Fruit fly (Drosophila melanogaster) whole organism, embryonic: ENCODE data around the gene Nsf2.

Experiments used
- Bteb2 ChIP-seq: fragments of 200-800 bp; sonication (Bioruptor generic); optimal IDR thresholded peaks from 2 replicates; lab custom pipeline; 2016; ENCODE audit warnings: missing biosample characterization, missing genetic modification characterization
- CG10274 ChIP-seq: fragments of 200-800 bp; sonication (Bioruptor generic); optimal IDR thresholded peaks from 3 replicates; lab custom pipeline; 2017; ENCODE audit warnings: missing biosample characterization, mild to moderate bottlenecking, missing genetic modification characterization
- CG10979 ChIP-seq: fragments of 200-800 bp; sonication (Bioruptor generic); optimal IDR thresholded peaks from 2 replicates; lab custom pipeline; 2018; ENCODE audit warnings: missing biosample characterization, mild to moderate bottlenecking, missing genetic modification characterization, moderate library complexity
- CG11456 ChIP-seq: fragments of 200-800 bp; sonication (Bioruptor generic); IDR thresholded peaks from 3 replicates; pipeline ENCODE4 v1.3.6; 2022; ENCODE audit warnings: missing biosample characterization, missing genetic modification characterization
- CG12299 ChIP-seq: fragments of 200-800 bp; sonication (Bioruptor generic); optimal IDR thresholded peaks from 2 replicates; lab custom pipeline; 2018; ENCODE audit warnings: missing biosample characterization, mild to moderate bottlenecking, missing genetic modification characterization
- CG1233 ChIP-seq: fragments of 200-800 bp; sonication (Bioruptor generic); optimal IDR thresholded peaks from 4 replicates; lab custom pipeline; 2018; ENCODE audit warnings: missing biosample characterization, mild to moderate bottlenecking, missing genetic modification characterization
- CG12769 ChIP-seq: fragments of 200-800 bp; sonication (Bioruptor generic); optimal IDR thresholded peaks from 2 replicates; lab custom pipeline; 2019; ENCODE audit warnings: missing biosample characterization, mild to moderate bottlenecking, missing genetic modification characterization, moderate library complexity
- CG14014 ChIP-seq: fragments of 200-800 bp; sonication (Bioruptor generic); IDR thresholded peaks from 2 replicates; pipeline ENCODE4 v1.3.6; 2022; ENCODE audit warnings: missing biosample characterization, missing genetic modification characterization
- CG14710 ChIP-seq: fragments of 200-800 bp; sonication (Bioruptor generic); optimal IDR thresholded peaks from 3 replicates; lab custom pipeline; 2019; ENCODE audit warnings: missing biosample characterization, mild to moderate bottlenecking, missing genetic modification characterization, moderate library complexity
- CG15696 ChIP-seq: fragments of 200-800 bp; sonication (Bioruptor generic); optimal IDR thresholded peaks from 2 replicates; lab custom pipeline; 2019; ENCODE audit warnings: missing biosample characterization, mild to moderate bottlenecking, missing genetic modification characterization, moderate library complexity
- CG1602 ChIP-seq: fragments of 200-800 bp; sonication (Bioruptor generic); optimal IDR thresholded peaks from 3 replicates; lab custom pipeline; 2016; ENCODE audit warnings: missing biosample characterization, missing genetic modification characterization
- CG17568 ChIP-seq: fragments of 200-800 bp; sonication (Bioruptor generic); optimal IDR thresholded peaks from 2 replicates; lab custom pipeline; 2018; ENCODE audit warnings: missing biosample characterization, mild to moderate bottlenecking, missing genetic modification characterization, moderate library complexity
- CG18476 ChIP-seq: fragments of 200-800 bp; sonication (Bioruptor generic); optimal IDR thresholded peaks from 2 replicates; lab custom pipeline; 2016; ENCODE audit warnings: missing biosample characterization, mild to moderate bottlenecking, missing genetic modification characterization
- CG3065 ChIP-seq: fragments of 200-800 bp; sonication (Bioruptor generic); optimal IDR thresholded peaks from 2 replicates; lab custom pipeline; 2016; ENCODE audit warnings: missing biosample characterization, missing genetic modification characterization
- CG31224 ChIP-seq: fragments of 200-800 bp; sonication (Bioruptor generic); IDR thresholded peaks from 2 replicates; pipeline ENCODE4 v1.3.6; 2022; ENCODE audit warnings: missing biosample characterization, missing genetic modification characterization
- CG33213 ChIP-seq: fragments of 200-800 bp; sonication (Bioruptor generic); optimal IDR thresholded peaks from 3 replicates; lab custom pipeline; 2016; ENCODE audit warnings: missing biosample characterization, missing genetic modification characterization
- CG33557 ChIP-seq: fragments of 200-800 bp; sonication (Bioruptor generic); optimal IDR thresholded peaks from 2 replicates; lab custom pipeline; 2019; ENCODE audit warnings: missing biosample characterization, mild to moderate bottlenecking, missing genetic modification characterization, moderate library complexity
- CG3847 ChIP-seq: fragments of 200-800 bp; sonication (Bioruptor generic); IDR thresholded peaks from 2 replicates; pipeline ENCODE4 v1.3.6; 2022; ENCODE audit warnings: missing biosample characterization, missing genetic modification characterization
- CG4404 ChIP-seq: fragments of 200-800 bp; sonication (Bioruptor generic); IDR thresholded peaks from 2 replicates; pipeline ENCODE4 v1.3.6; 2022; ENCODE audit warnings: missing biosample characterization, missing genetic modification characterization
- CG4820 ChIP-seq: fragments of 200-800 bp; sonication (Bioruptor generic); optimal IDR thresholded peaks from 3 replicates; lab custom pipeline; 2016; ENCODE audit warnings: missing biosample characterization, missing genetic modification characterization
- CG6254 ChIP-seq: fragments of 200-800 bp; sonication (Bioruptor generic); optimal IDR thresholded peaks from 3 replicates; lab custom pipeline; 2017; ENCODE audit warnings: mild to moderate bottlenecking, missing biosample characterization, missing genetic modification reagents, missing genetic modification characterization
- CG8359 ChIP-seq: fragments of 200-800 bp; sonication (Bioruptor generic); optimal IDR thresholded peaks from 2 replicates; lab custom pipeline; 2017; ENCODE audit warnings: missing biosample characterization, mild to moderate bottlenecking, missing genetic modification characterization, borderline replicate concordance
- Dip3 ChIP-seq: fragments of 200-800 bp; sonication (Bioruptor generic); optimal IDR thresholded peaks from 3 replicates; lab custom pipeline; 2016; ENCODE audit warnings: missing biosample characterization, missing genetic modification characterization
- Eip74EF ChIP-seq, 2 experiments: fragments of 200-800 bp in 1 of 2; fragments of >200 bp in 1 of 2; sonication (Bioruptor generic) in 1 of 2; optimal IDR thresholded peaks; 2 replicates each; lab custom pipeline; 2017 to 2019; ENCODE audit warnings: missing biosample characterization in 2 of 2, missing genetic modification characterization in 2 of 2, mild to moderate bottlenecking in 1 of 2, moderate library complexity in 1 of 2
- Ets65A ChIP-seq: fragments of 200-800 bp; sonication (Bioruptor generic); peaks from one replicate; lab custom pipeline; 2016; ENCODE audit warnings: missing biosample characterization, missing genetic modification characterization
- Gsc ChIP-seq: fragments of 200-800 bp; sonication (Bioruptor generic); IDR thresholded peaks from 2 replicates; pipeline ENCODE4 v1.3.6; 2022; ENCODE audit warnings: missing biosample characterization, missing genetic modification characterization
- HLHmδ ChIP-seq: fragments of 200-800 bp; sonication (Bioruptor generic); optimal IDR thresholded peaks from 2 replicates; lab custom pipeline; 2018; ENCODE audit warnings: missing biosample characterization, mild to moderate bottlenecking, missing genetic modification characterization, moderate library complexity
- HmgD ChIP-seq: fragments of 200-800 bp; sonication (Bioruptor generic); optimal IDR thresholded peaks from 3 replicates; lab custom pipeline; 2016; ENCODE audit warnings: missing biosample characterization, missing genetic modification characterization
- HmgZ ChIP-seq: fragments of 200-800 bp; sonication (Bioruptor generic); optimal IDR thresholded peaks from 2 replicates; lab custom pipeline; 2018; ENCODE audit warnings: missing biosample characterization, mild to moderate bottlenecking, missing genetic modification characterization
- Hmx ChIP-seq: fragments of 200-800 bp; sonication (Bioruptor generic); optimal IDR thresholded peaks from 2 replicates; lab custom pipeline; 2016; ENCODE audit warnings: missing biosample characterization, missing genetic modification characterization
- Hr78 ChIP-seq, 2 experiments: fragments of 200-800 bp in 1 of 2; fragments of >200 bp in 1 of 2; sonication (Bioruptor generic) in 1 of 2; optimal IDR thresholded peaks; 2 replicates each; lab custom pipeline; 2017 to 2019; ENCODE audit warnings: missing biosample characterization in 2 of 2, missing genetic modification characterization in 2 of 2, mild to moderate bottlenecking in 1 of 2, moderate library complexity in 1 of 2
- NK7.1 ChIP-seq: fragments of 200-800 bp; sonication (Bioruptor generic); optimal IDR thresholded peaks from 3 replicates; lab custom pipeline; 2016; ENCODE audit warnings: missing biosample characterization, missing genetic modification characterization
- Side ChIP-seq: fragments of 200-800 bp; sonication (Bioruptor generic); optimal IDR thresholded peaks from 2 replicates; lab custom pipeline; 2016; ENCODE audit warnings: missing biosample characterization, missing genetic modification characterization
- Trl ChIP-seq, 3 experiments: fragments of >200 bp in 2 of 3; fragments of 200-800 bp in 1 of 3; sonication (Bioruptor generic) in 1 of 3; optimal IDR thresholded peaks; 2 replicates in 1 of 3; 3 replicates in 2 of 3; lab custom pipeline; 2016 to 2017; ENCODE audit warnings: missing biosample characterization in 1 of 3, missing genetic modification characterization in 1 of 3
- YL-1 ChIP-seq: fragments of 200-800 bp; sonication (Bioruptor generic); optimal IDR thresholded peaks from 3 replicates; lab custom pipeline; 2017; ENCODE audit warnings: missing biosample characterization, mild to moderate bottlenecking, missing genetic modification characterization
- ac ChIP-seq: fragments of 200-800 bp; sonication (Bioruptor generic); optimal IDR thresholded peaks from 3 replicates; lab custom pipeline; 2017; ENCODE audit warnings: missing biosample characterization, mild to moderate bottlenecking, missing genetic modification characterization
- bcd ChIP-seq: fragments of 200-800 bp; sonication (Bioruptor generic); optimal IDR thresholded peaks from 2 replicates; lab custom pipeline; 2017; ENCODE audit warnings: missing biosample characterization, mild to moderate bottlenecking, missing genetic modification characterization
- cas ChIP-seq: fragments of 200-800 bp; sonication (Bioruptor generic); IDR thresholded peaks from 2 replicates; pipeline ENCODE4 v1.3.6; 2022; ENCODE audit warnings: missing biosample characterization, missing genetic modification characterization
- croc ChIP-seq: fragments of 200-800 bp; sonication (Bioruptor generic); conservative IDR thresholded peaks from 3 replicates; pipeline ENCODE4 v1.3.6; 2022; ENCODE audit warnings: missing biosample characterization, missing genetic modification characterization
- crp ChIP-seq, 2 experiments: fragments of 200-800 bp; sonication (Bioruptor generic); optimal IDR thresholded peaks; 2 replicates in 1 of 2; 3 replicates in 1 of 2; lab custom pipeline; 2017; ENCODE audit warnings: missing biosample characterization in 2 of 2, missing genetic modification characterization in 2 of 2, mild to moderate bottlenecking in 1 of 2, moderate library complexity in 1 of 2
- fd3F ChIP-seq: fragments of 200-800 bp; sonication (Bioruptor generic); optimal IDR thresholded peaks from 2 replicates; lab custom pipeline; 2018; ENCODE audit warnings: missing biosample characterization, mild to moderate bottlenecking, missing genetic modification characterization, moderate library complexity
- hth ChIP-seq: fragments of >200 bp; optimal IDR thresholded peaks from 2 replicates; lab custom pipeline; 2017; ENCODE audit warnings: inconsistent platforms
- insv ChIP-seq, 2 experiments: fragments of 200-800 bp; sonication (Bioruptor generic); optimal IDR thresholded peaks; 3 replicates each; lab custom pipeline; 2016 to 2018; ENCODE audit warnings: missing biosample characterization in 2 of 2, missing genetic modification characterization in 2 of 2
- pho ChIP-seq: fragments of 200-800 bp; sonication (Bioruptor generic); optimal IDR thresholded peaks from 2 replicates; lab custom pipeline; 2016; ENCODE audit warnings: missing biosample characterization, missing genetic modification characterization
- sqz ChIP-seq: fragments of 200-800 bp; sonication (Bioruptor generic); optimal IDR thresholded peaks from 3 replicates; lab custom pipeline; 2018; ENCODE audit warnings: missing biosample characterization, mild to moderate bottlenecking, missing genetic modification characterization
- trh ChIP-seq: fragments of 200-800 bp; sonication (Bioruptor generic); optimal IDR thresholded peaks from 2 replicates; lab custom pipeline; 2016; ENCODE audit warnings: missing biosample characterization, missing genetic modification characterization
- tup ChIP-seq: fragments of 200-800 bp; sonication (Bioruptor generic); optimal IDR thresholded peaks from 2 replicates; lab custom pipeline; 2016; ENCODE audit warnings: missing biosample characterization, mild to moderate bottlenecking, missing genetic modification characterization, moderate library complexity
- wek ChIP-seq: fragments of 200-800 bp; sonication (Bioruptor generic); optimal IDR thresholded peaks from 3 replicates; lab custom pipeline; 2018; ENCODE audit warnings: missing biosample characterization, mild to moderate bottlenecking, missing genetic modification characterization, moderate library complexity

The Nsf2 gene

DNA sequence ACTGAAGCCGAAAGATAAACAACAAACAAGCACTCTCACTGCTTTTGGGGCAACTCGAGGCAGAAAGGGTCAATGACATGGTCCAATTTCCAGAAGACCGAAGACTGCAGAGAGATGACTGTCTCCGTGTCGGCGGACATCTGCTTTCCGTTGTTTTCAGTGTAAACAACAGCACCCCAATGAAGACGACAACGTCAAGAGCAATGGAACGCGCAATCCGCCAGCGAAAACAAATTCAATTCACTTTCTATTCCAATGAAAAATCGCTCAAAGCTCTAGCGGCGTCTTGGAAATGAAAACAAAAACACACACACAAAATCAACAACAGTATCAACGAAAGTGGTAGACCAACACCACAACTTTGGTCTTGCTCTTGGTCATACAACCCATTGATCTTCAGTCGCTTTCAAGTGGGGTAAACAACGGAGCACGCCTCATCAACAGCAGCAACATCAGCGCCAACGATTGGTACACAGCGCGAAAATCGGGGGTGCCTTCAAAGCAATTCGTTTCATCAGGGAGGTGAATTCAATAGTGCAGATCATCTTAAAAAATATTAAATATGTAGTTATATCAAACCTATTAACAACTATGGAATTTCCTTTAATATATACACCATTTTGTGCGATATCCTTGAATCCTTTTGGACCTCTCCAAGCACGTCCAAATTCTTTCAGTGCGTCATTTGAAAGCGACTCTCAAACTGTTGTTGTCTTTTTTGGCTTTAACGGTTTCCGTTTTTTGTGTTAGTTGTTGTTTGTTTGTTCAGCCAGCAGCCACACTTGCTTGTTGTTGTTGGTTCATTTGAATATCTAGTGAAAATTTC lies 20.1 kb downstream of the Nsf2 start (continued):
- TF ChIP-seq CG12299 (no peak), Ets65A (GFP tag; lab: Kevin White, UChicago) (peak; percentile 16), bcd (GFP tag; lab: Kevin White, UChicago) (peak; percentile 33), CG1233 (GFP tag; lab: Kevin White, UChicago) (peak; percentile 4), ac (GFP tag; lab: Kevin White, UChicago) (no peak), HmgZ (tag; lab: Kevin White, UChicago) (no peak), CG3065 (GFP tag; lab: Kevin White, UChicago) (no peak), Gsc (GFP tag; lab: Robert Waterston, UW) (no peak), CG12769 (tag; lab: Kevin White, UChicago) (no peak), hth (lab: Kevin White, UChicago) (no peak), trh (no peak), croc (peak; percentile 83), Hmx (no peak), CG33557 (GFP tag; lab: Kevin White, UChicago) (peak; percentile 61), CG11456 (GFP tag; lab: Robert Waterston, UW) (0 out of 3 replicates have a peak, but pooled peaks have one; percentile 16), CG17568 (no peak), Side (GFP tag; lab: Kevin White, UChicago) (peak; percentile 22), NK7.1 (no peak), Hr78 (GFP tag; optimal IDR thresholded peaks at IDR 0.05; lab: Kevin White, UChicago) (peak in 1 of 2 experiments; percentile 52), CG14014 (no peak), crp (GFP tag; optimal IDR thresholded peaks at IDR 0.05; lab: Kevin White, UChicago) (peak in 1 of 2 experiments; percentile 9), insv (GFP tag; optimal IDR thresholded peaks at IDR 0.05; lab: Kevin White, UChicago) (no peak), CG4820 (GFP tag; lab: Kevin White, UChicago) (peak; percentile 59), Dip3 (no peak), wek (GFP tag; lab: Kevin White, UChicago) (peak; percentile 8), CG6254 (GFP tag; lab: Kevin White, UChicago) (peak; percentile 42), CG18476 (GFP tag; lab: Kevin White, UChicago) (peak; percentile 23), Trl (optimal IDR thresholded peaks at IDR 0.05; lab: Kevin White, UChicago) (no peak), Trl (GFP tag; optimal IDR thresholded peaks at IDR 0.05; lab: Kevin White, UChicago) (peak; percentile 8), CG1602 (peak; percentile 29), CG10979 (tag; lab: Kevin White, UChicago) (peak; percentile 82), HLHmδ (GFP tag; lab: Kevin White, UChicago) (no peak), CG4404 (GFP tag; lab: Robert Waterston, UW) (peak; percentile 14; the same call in 1 of the 2 replicates), CG8359 (GFP tag; lab: Kevin White, UChicago) (no peak), sqz (peak; percentile 33), Eip74EF (GFP tag; optimal IDR thresholded peaks at IDR 0.05; lab: Kevin White, UChicago) (peak in 1 of 2 experiments; percentile 80), CG10274 (no peak), CG31224 (GFP tag; lab: Robert Waterston, UW) (no peak), Bteb2 (GFP tag; lab: Kevin White, UChicago) (no peak), tup (GFP tag; lab: Kevin White, UChicago) (no peak), CG15696 (tag; lab: Kevin White, UChicago) (no peak), fd3F (GFP tag; lab: Kevin White, UChicago) (no peak), pho (no peak), YL-1 (GFP tag; lab: Kevin White, UChicago) (no peak), CG33213 (no peak), CG14710 (tag; lab: Kevin White, UChicago) (peak; percentile 54), HmgD (no peak), cas (GFP tag; lab: Robert Waterston, UW) (no peak), CG3847 (GFP tag; lab: Robert Waterston, UW) (peak; percentile 36)
